Worm (Caenorhabditis elegans) whole organism, late embryonic: ENCODE results near the gene Y71H2AM.3.

ENCODE experiments used
- C08G9.2 ChIP-seq: sonication (generic microtip); optimal IDR thresholded peaks from 2 replicates; lab custom pipeline; 2016; ENCODE audit warnings: mild to moderate bottlenecking, missing genetic modification characterization, moderate library complexity, missing compliant biosample characterization
- K09A11.1 ChIP-seq: sonication (generic microtip); optimal IDR thresholded peaks from 2 replicates; lab custom pipeline; 2017; ENCODE audit warnings: antibody characterized with exemption, mild to moderate bottlenecking, missing genetic modification characterization, missing compliant biosample characterization; ENCODE audit not compliant: insufficient read depth
- ceh-24 ChIP-seq: sonication (generic microtip); optimal IDR thresholded peaks from 2 replicates; lab custom pipeline; 2016; ENCODE audit warnings: mild to moderate bottlenecking, missing genetic modification characterization, missing compliant biosample characterization
- ceh-31 ChIP-seq: sonication (generic microtip); optimal IDR thresholded peaks from 2 replicates; lab custom pipeline; 2016; ENCODE audit warnings: missing genetic modification characterization, missing compliant biosample characterization
- ceh-34 ChIP-seq: sonication (generic microtip); optimal IDR thresholded peaks from 2 replicates; lab custom pipeline; 2016; ENCODE audit warnings: mild to moderate bottlenecking, missing genetic modification characterization, missing compliant biosample characterization
- ceh-45 ChIP-seq: fragments of 200-800 bp; sonication (Bioruptor generic); IDR thresholded peaks from 2 replicates; pipeline ENCODE4 v1.3.6; 2022; ENCODE audit warnings: missing genetic modification reagents, missing genetic modification characterization, missing compliant biosample characterization
- ceh-48 ChIP-seq: sonication (generic microtip); optimal IDR thresholded peaks from 2 replicates; lab custom pipeline; 2016; ENCODE audit warnings: missing genetic modification characterization, inconsistent platforms, missing compliant biosample characterization
- che-1 ChIP-seq: sonication (generic microtip); optimal IDR thresholded peaks from 2 replicates; lab custom pipeline; 2016; ENCODE audit warnings: mild to moderate bottlenecking, missing genetic modification characterization, missing compliant biosample characterization
- elt-2 ChIP-seq: sonication (generic microtip); optimal IDR thresholded peaks from 2 replicates; lab custom pipeline; 2016; ENCODE audit warnings: missing genetic modification reagents, missing genetic modification characterization, missing compliant biosample characterization
- elt-4 ChIP-seq: sonication (generic microtip); optimal IDR thresholded peaks from 2 replicates; lab custom pipeline; 2016; ENCODE audit warnings: missing genetic modification characterization, missing compliant biosample characterization
- ets-4 ChIP-seq: sonication (generic microtip); optimal IDR thresholded peaks from 2 replicates; lab custom pipeline; 2016; ENCODE audit warnings: missing genetic modification characterization, missing compliant biosample characterization
- fax-1 ChIP-seq: sonication (generic microtip); optimal IDR thresholded peaks from 2 replicates; lab custom pipeline; 2016; ENCODE audit warnings: missing genotype, missing genetic modification characterization, missing compliant biosample characterization
- fkh-6 ChIP-seq: sonication (generic microtip); optimal IDR thresholded peaks from 2 replicates; lab custom pipeline; 2016; ENCODE audit warnings: missing genetic modification characterization, missing compliant biosample characterization
- gmeb-2 ChIP-seq: sonication (generic microtip); optimal IDR thresholded peaks from 2 replicates; lab custom pipeline; 2016; ENCODE audit warnings: missing genetic modification characterization, inconsistent platforms, missing compliant biosample characterization
- hlh-13 ChIP-seq: fragments of 200-800 bp; sonication (Bioruptor generic); optimal IDR thresholded peaks from 2 replicates; lab custom pipeline; 2018; ENCODE audit warnings: mild to moderate bottlenecking, missing genetic modification characterization, missing compliant biosample characterization
- hlh-30 ChIP-seq: sonication (generic microtip); optimal IDR thresholded peaks from 2 replicates; lab custom pipeline; 2017; ENCODE audit warnings: antibody characterized with exemption, missing genetic modification characterization, missing compliant biosample characterization; ENCODE audit not compliant: insufficient read depth
- lin-11 ChIP-seq: fragments of 200-800 bp; sonication (Bioruptor generic); optimal IDR thresholded peaks from 2 replicates; lab custom pipeline; 2018; ENCODE audit warnings: mild to moderate bottlenecking, missing genetic modification characterization, missing compliant biosample characterization
- mec-3 ChIP-seq: sonication (generic microtip); optimal IDR thresholded peaks from 2 replicates; lab custom pipeline; 2016; ENCODE audit warnings: borderline replicate concordance, missing genetic modification characterization, missing compliant biosample characterization
- nfya-1 ChIP-seq: sonication (generic microtip); optimal IDR thresholded peaks from 2 replicates; lab custom pipeline; 2017; ENCODE audit warnings: missing genetic modification characterization, mild to moderate bottlenecking, missing compliant biosample characterization, antibody characterized with exemption, moderate library complexity
- nhr-232 ChIP-seq: sonication (generic microtip); optimal IDR thresholded peaks from 2 replicates; lab custom pipeline; 2016; ENCODE audit warnings: missing genetic modification characterization, missing compliant biosample characterization
- odd-2 ChIP-seq: sonication (generic microtip); optimal IDR thresholded peaks from 2 replicates; lab custom pipeline; 2017; ENCODE audit warnings: antibody characterized with exemption, mild to moderate bottlenecking, missing genetic modification characterization, missing compliant biosample characterization
- pha-4 ChIP-seq: fragments of 150-350 bp; optimal IDR thresholded peaks from 2 replicates; lab custom pipeline; 2018; ENCODE audit warnings: missing biosample characterization, missing genetic modification reagents, missing genetic modification characterization
- pqm-1 ChIP-seq: sonication (generic microtip); optimal IDR thresholded peaks from 2 replicates; lab custom pipeline; 2016; ENCODE audit warnings: missing genetic modification characterization, missing compliant biosample characterization
- pros-1 ChIP-seq: fragments of 150-350 bp; optimal IDR thresholded peaks from 2 replicates; lab custom pipeline; 2014; ENCODE audit warnings: missing biosample characterization, missing genetic modification reagents, missing genetic modification characterization
- ref-2 ChIP-seq: sonication (generic microtip); optimal IDR thresholded peaks from 2 replicates; lab custom pipeline; 2016; ENCODE audit warnings: missing genetic modification characterization, missing compliant biosample characterization
- rnt-1 ChIP-seq: sonication (generic microtip); optimal IDR thresholded peaks from 2 replicates; lab custom pipeline; 2016; ENCODE audit warnings: missing genetic modification characterization, missing compliant biosample characterization
- ttx-3 ChIP-seq: sonication (generic microtip); optimal IDR thresholded peaks from 2 replicates; lab custom pipeline; 2016; ENCODE audit warnings: missing genetic modification reagents, missing genetic modification characterization, missing compliant biosample characterization
- unc-3 ChIP-seq, 2 experiments: fragments of 200-800 bp in 1 of 2; sonication (Bioruptor generic) in 1 of 2; sonication (generic microtip) in 1 of 2; conservative IDR thresholded peaks in 1 of 2; optimal IDR thresholded peaks in 1 of 2; 2 replicates each; pipeline versions ENCODE4 v1.3.6 to Lab custom; 2016 to 2022; ENCODE audit warnings: missing compliant biosample characterization in 2 of 2, missing genetic modification characterization in 2 of 2, missing genetic modification reagents in 1 of 2
- unc-42 ChIP-seq: sonication (generic microtip); optimal IDR thresholded peaks from 2 replicates; lab custom pipeline; 2016; ENCODE audit warnings: missing genotype, missing genetic modification characterization, missing compliant biosample characterization
- zip-5 ChIP-seq: sonication (generic microtip); optimal IDR thresholded peaks from 2 replicates; lab custom pipeline; 2016; ENCODE audit warnings: missing genetic modification characterization, missing compliant biosample characterization

Y71H2AM.3 gene

DNA sequence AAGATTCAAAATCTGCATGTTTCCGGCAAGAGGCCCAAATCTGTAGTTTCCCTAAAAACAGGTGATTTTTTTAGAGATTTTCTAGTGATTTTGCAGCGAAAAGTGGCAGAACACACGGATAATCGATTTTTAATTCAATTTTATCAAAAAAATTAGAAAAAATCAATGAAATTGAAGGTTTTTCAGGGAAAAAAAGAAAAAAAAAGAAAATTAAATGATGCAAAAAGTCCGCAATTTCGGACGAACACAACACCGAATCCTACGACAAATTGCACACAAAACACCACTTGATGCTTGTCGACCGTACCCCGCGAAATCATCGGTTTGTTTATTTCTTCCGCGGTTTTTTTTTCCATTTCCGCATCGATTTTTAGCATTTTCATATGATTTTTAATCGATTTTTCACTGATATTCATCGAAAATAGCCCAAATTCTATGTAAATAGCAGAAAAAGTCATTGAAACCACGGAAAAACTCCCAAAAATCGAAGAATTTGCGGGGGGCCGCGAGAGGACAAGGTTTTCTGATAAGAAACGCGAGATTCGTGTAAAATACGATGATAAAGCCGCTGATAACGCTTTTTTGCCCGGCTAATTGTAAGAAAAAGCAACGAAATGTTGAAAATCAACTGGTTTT, 9.8 kb downstream of the Y71H2AM.3 start, which contains the start of gene tufm-1:
Gene tufm-1, minus strand, starts transcription at position 51 of the 636 bp plus-strand sequence.
- no peak for TF ChIP-seq unc-3 (GFP tag; conservative IDR thresholded peaks at IDR 0.05; lab: Robert Waterston, UW)
- no peak for TF ChIP-seq unc-3 (tag; optimal IDR thresholded peaks at IDR 0.05; lab: Kevin White, UChicago)
- TF ChIP-seq lin-11, result no peak
- TF ChIP-seq nfya-1 (tag; lab: Kevin White, UChicago), result peak; percentile 61
- TF ChIP-seq K09A11.1 (tag; lab: Kevin White, UChicago), result no peak
- no peak for TF ChIP-seq rnt-1 (tag; lab: Kevin White, UChicago)
- TF ChIP-seq ceh-31, result peak; percentile 19
- no peak for TF ChIP-seq fax-1 (tag; lab: Kevin White, UChicago)
- TF ChIP-seq unc-42 (tag; lab: Kevin White, UChicago), result peak; percentile 80
- TF ChIP-seq elt-2, result peak; percentile 61

DNA sequence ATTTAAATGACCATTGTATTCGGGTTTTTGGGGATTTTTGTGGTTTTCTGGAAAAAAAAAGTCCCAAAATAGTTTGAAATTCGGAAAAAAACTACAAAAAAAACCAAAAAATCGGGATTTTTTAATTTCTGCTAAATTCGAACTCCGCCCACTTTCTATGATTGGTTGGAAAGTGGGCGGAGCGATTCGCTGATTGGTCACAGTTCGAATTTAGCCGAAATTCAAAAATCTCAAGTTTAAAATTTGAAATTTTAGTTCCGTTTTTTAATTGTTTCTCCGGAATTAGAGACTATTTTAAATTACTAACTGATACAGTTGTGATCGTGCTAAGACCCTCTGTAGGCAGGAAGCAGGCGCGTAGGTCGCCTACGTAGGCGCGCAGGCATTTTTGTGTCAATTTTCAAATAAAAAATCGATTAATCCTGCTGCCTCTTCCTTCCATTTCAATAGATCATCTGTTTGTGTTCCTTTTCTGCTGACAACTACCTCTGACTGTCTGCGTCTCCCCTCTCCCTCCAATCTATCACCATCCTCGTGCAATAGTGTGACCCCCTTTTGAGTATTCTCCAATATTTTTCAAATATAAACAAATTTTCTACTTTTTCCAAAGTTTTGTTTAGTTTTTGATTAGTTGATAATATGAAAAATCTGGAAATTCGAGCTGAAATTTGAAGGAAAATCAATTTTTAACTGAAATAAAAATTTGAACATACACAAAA, 11.1 kb downstream of the Y71H2AM.3 start:
- TF ChIP-seq ceh-48 (peak; percentile 8), nfya-1 (tag; lab: Kevin White, UChicago) (peak; percentile 89), odd-2 (tag; lab: Kevin White, UChicago) (no peak), pros-1 (tag; lab: Kevin White, UChicago) (no peak)

DNA sequence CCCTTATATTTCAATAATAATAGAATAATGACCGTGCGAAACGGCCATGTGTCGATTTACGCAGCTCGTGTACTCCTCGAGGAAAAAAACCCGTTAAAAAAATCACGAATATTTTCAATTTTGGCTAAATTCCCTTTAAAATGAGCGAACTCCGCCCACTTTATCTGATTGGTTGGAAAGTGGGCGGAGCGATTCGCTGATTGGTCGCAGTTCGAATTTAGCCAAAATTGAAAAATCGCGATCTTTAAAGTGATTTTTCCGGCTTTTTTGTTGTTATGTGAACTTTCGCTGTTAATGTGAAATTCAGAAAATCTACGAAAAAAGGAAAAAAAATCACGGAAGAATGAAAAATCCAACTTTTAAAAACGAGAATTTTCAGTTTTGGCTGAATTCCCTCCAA, 12.6 kb downstream of the Y71H2AM.3 start:
- TF ChIP-seq hlh-30 (tag; lab: Kevin White, UChicago) (no peak), ets-4 (tag; lab: Kevin White, UChicago) (no peak), ref-2 (no peak), unc-42 (tag; lab: Kevin White, UChicago) (no peak), nfya-1 (tag; lab: Kevin White, UChicago) (peak; percentile 71)

DNA sequence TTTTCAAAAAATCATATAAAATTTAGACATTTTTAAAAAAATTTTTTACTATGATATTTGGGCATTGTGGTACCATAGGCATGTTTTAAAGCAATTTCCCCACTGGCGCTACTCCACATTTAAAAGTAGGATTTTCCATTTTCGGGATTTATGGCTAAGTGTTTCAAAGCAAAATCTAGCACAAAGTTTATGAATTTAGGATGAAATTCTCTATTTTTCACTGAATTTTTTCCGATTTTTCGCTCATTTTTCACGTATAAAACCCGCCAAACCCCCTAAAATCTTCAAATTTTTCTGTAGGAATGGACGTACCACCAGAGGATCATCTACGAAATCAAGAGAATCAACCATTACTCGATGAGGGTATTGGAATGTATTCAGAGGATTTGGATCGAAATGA, 13.8 kb downstream of the Y71H2AM.3 start, which contains the start of gene pipp-4P:
Gene pipp-4P, plus strand, starts transcription at position 301 of the 400 bp plus-strand sequence.
- TF ChIP-seq elt-2 (no peak), gmeb-2 (tag; lab: Kevin White, UChicago) (no peak), elt-4 (no peak), zip-5 (tag; lab: Kevin White, UChicago) (no peak), ceh-34 (tag; lab: Kevin White, UChicago) (no peak), ttx-3 (no peak), hlh-30 (tag; lab: Kevin White, UChicago) (no peak), rnt-1 (tag; lab: Kevin White, UChicago) (no peak), ceh-24 (tag; lab: Kevin White, UChicago) (no peak), fkh-6 (tag; lab: Kevin White, UChicago) (no peak), unc-3 (GFP tag; conservative IDR thresholded peaks at IDR 0.05; lab: Robert Waterston, UW) (no peak), unc-3 (tag; optimal IDR thresholded peaks at IDR 0.05; lab: Kevin White, UChicago) (no peak), lin-11 (no peak), ets-4 (tag; lab: Kevin White, UChicago) (no peak)

DNA sequence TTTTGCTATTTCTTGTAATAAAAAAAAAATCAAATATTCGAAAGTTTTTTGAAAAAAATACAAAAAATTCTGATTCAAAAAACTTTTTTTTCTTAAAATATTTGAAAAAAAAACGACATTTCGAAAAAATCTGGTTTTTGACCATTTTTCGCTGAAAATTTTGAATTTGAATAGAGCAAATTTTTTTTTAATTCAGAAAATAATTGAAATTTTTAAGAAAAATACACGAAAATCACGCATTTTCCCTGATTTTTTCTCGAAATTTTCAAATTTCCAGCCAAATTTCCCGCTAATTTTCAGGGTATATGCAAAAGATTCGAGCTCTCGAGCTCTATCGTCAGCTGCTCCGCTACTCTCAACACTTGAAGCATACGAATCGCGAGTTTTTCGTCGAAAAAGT, 21.5 kb downstream of the Y71H2AM.3 start, which contains the start of gene Y71H2AM.1:
Gene Y71H2AM.1, plus strand, starts transcription at position 301 of the 400 bp plus-strand sequence.
- TF ChIP-seq ceh-45 (no peak), pha-4 (tag; lab: Kevin White, UChicago) (no peak), gmeb-2 (tag; lab: Kevin White, UChicago) (no peak), unc-42 (tag; lab: Kevin White, UChicago) (no peak), che-1 (no peak), hlh-13 (no peak)

DNA sequence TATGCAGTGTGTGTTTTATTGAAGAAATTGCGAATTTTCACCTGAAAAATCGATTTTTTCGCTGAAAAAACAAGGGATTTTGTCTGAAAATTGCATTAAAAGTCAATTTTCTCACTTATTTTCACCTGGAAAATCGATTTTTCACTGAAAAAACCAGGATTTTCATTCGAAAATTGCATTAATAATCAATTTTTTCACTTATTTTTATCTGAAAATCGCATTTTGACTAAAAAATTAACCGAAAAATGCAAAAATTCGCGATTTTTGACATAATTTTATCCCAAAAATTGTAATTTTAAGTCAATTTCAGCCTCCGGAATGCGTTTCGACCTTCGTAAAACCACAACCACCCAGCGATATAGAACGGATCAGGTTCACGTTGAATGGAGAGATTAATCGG, 27.3 kb downstream of the Y71H2AM.3 start, which contains the start of gene Y71H2AM.29:
Gene Y71H2AM.29, plus strand, starts transcription at position 301 of the 400 bp plus-strand sequence.
- TF ChIP-seq pqm-1 (no peak), C08G9.2 (tag; lab: Kevin White, UChicago) (no peak), nhr-232 (tag; lab: Kevin White, UChicago) (no peak), mec-3 (tag; lab: Kevin White, UChicago) (no peak), pha-4 (tag; lab: Kevin White, UChicago) (no peak), K09A11.1 (tag; lab: Kevin White, UChicago) (no peak), gmeb-2 (tag; lab: Kevin White, UChicago) (no peak), nfya-1 (tag; lab: Kevin White, UChicago) (no peak), rnt-1 (tag; lab: Kevin White, UChicago) (no peak), hlh-30 (tag; lab: Kevin White, UChicago) (no peak), fkh-6 (tag; lab: Kevin White, UChicago) (no peak), elt-2 (no peak)
